Worm (Caenorhabditis elegans): ENCODE data around the gene col-144.

The col-144 gene

ce11 chrV:9194055-9194454, 33.6 kb upstream of the col-144 start (continued):
- no peak for TF ChIP-seq lin-15B (tag; optimal IDR thresholded peaks at IDR 0.05)
- peak; percentile 74 for TF ChIP-seq lin-14 (GFP tag; optimal IDR thresholded peaks at IDR 0.05)
- peak; percentile 27 for TF ChIP-seq egl-13 (tag; optimal IDR thresholded peaks at IDR 0.05)
- no peak for TF ChIP-seq nhr-85 (tag)
- TF ChIP-seq grh-1 (GFP tag; IDR thresholded peaks at IDR 0.05), result no peak
- peak; percentile 22 for TF ChIP-seq nhr-47 (tag; optimal IDR thresholded peaks at IDR 0.05)
- TF ChIP-seq fkh-8 (tag; optimal IDR thresholded peaks at IDR 0.05), result peak; percentile 1
- no peak for TF ChIP-seq unc-86 (tag; optimal IDR thresholded peaks at IDR 0.05)
- no peak for TF ChIP-seq nhr-11 (tag; optimal IDR thresholded peaks at IDR 0.05)
- no peak for TF ChIP-seq pqm-1 (tag; optimal IDR thresholded peaks at IDR 0.05)

DNA sequence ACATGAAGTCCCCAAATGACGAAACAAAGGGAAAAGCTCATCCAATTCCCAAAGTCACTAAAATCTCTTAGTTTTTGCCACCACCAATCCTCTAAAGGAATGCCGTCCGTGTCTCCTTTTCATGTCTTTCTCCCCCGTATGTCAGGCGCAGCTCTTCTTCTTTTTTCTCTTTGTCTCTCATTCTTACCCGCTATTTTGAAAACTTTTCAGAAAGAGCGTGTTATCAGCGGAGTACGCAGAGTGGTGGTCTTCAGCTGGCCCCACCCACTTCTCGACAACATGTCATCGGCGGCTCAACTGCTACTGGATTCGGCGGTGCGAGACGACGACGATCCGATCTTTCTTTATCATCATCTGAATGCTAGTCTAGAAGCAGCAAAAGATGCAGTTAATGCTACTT, 31.0 kb upstream of the col-144 start, which contains the start of gene sphr-1:
sphr-1 (plus strand) TSS at position 205 of the 400 bp plus-strand sequence.
- TF ChIP-seq nhr-71 (tag; optimal IDR thresholded peaks at IDR 0.05) (peak; percentile 15), vab-15 (tag; optimal IDR thresholded peaks at IDR 0.05) (no peak), ces-1 (GFP tag; optimal IDR thresholded peaks at IDR 0.05) (no peak), mab-9 (GFP tag; IDR thresholded peaks at IDR 0.05) (no peak), fos-1 (tag; optimal IDR thresholded peaks at IDR 0.05) (no peak), nhr-77 (tag; optimal IDR thresholded peaks at IDR 0.05) (no peak), lin-14 (GFP tag; optimal IDR thresholded peaks at IDR 0.05) (peak; percentile 61), xbp-1 (tag; optimal IDR thresholded peaks at IDR 0.05) (no peak), rnt-1 (tag; optimal IDR thresholded peaks at IDR 0.05) (no peak), swsn-7 (tag; optimal IDR thresholded peaks at IDR 0.05) (no peak), nhr-90 (tag; optimal IDR thresholded peaks at IDR 0.05; ENCODE audit: poor library complexity) (no peak), hlh-17 (GFP tag; optimal IDR thresholded peaks at IDR 0.05; ENCODE audit: borderline replicate concordance) (no peak), efl-1 (optimal IDR thresholded peaks at IDR 0.05) (peak; percentile 1 to 55), efl-1 (GFP tag; optimal IDR thresholded peaks at IDR 0.05 in 1 of 2) (no peak)

DNA sequence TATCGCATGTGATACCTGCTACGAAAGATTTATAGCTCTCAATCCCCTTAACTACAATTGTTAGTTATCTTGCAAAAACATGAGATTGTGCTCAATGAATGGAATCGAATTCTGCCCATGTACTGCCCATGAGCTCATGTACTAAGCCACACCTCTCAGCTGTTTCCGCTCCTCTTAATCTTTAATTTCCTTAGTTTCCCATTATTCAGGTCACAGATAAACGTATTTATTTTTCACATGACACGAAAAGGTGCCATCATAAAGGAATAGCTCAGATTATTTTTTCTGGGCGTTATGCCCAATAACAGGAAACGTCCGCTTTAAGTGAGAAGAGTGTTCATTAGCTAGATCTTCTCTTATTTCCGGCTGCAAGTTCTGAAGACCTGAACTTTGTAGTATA, 25.6 kb upstream of the col-144 start:
- TF ChIP-seq lin-35 (GFP tag; optimal IDR thresholded peaks at IDR 0.05), result no peak
- peak; percentile 68 for TF ChIP-seq fkh-8 (tag; optimal IDR thresholded peaks at IDR 0.05)
- TF ChIP-seq jun-1 (tag; optimal IDR thresholded peaks at IDR 0.05), result no peak
- no peak for TF ChIP-seq nhr-84 (tag; optimal IDR thresholded peaks at IDR 0.05)
- TF ChIP-seq hlh-17 (GFP tag; optimal IDR thresholded peaks at IDR 0.05; ENCODE audit: borderline replicate concordance), result no peak
- no peak for TF ChIP-seq nhr-85 (tag)
- peak; percentile 14 for TF ChIP-seq fkh-10 (GFP tag; optimal IDR thresholded peaks at IDR 0.05)
- no peak for TF ChIP-seq C34B4.2 (tag; optimal IDR thresholded peaks at IDR 0.05)
- no peak for TF ChIP-seq nhr-20 (tag; optimal IDR thresholded peaks at IDR 0.05)
- TF ChIP-seq lin-13 (GFP tag; optimal IDR thresholded peaks at IDR 0.05), result no peak
- TF ChIP-seq F16B12.6 (tag; optimal IDR thresholded peaks at IDR 0.05), result no peak
- TF ChIP-seq nhr-12 (tag; optimal IDR thresholded peaks at IDR 0.05), result no peak
- TF ChIP-seq nhr-90 (tag; optimal IDR thresholded peaks at IDR 0.05; ENCODE audit: poor library complexity), result no peak
- no peak for TF ChIP-seq zag-1 (tag; optimal IDR thresholded peaks at IDR 0.05)
- TF ChIP-seq mep-1 (tag; optimal IDR thresholded peaks at IDR 0.05), result no peak
- no peak for TF ChIP-seq unc-98 (GFP tag; IDR thresholded peaks at IDR 0.05)
- TF ChIP-seq nhr-28 (tag; optimal IDR thresholded peaks at IDR 0.05), result no peak
- TF ChIP-seq rnt-1 (tag; optimal IDR thresholded peaks at IDR 0.05), result no peak
- no peak for TF ChIP-seq skn-1 (tag; optimal IDR thresholded peaks at IDR 0.05)
- no peak for TF ChIP-seq tlp-1 (tag; optimal IDR thresholded peaks at IDR 0.05)
- no peak for TF ChIP-seq fos-1 (tag; optimal IDR thresholded peaks at IDR 0.05)
- no peak for TF ChIP-seq aly-2 (tag; optimal IDR thresholded peaks at IDR 0.05)
- TF ChIP-seq sup-37 (GFP tag; optimal IDR thresholded peaks at IDR 0.05), result no peak
- TF ChIP-seq ceh-90 (tag; optimal IDR thresholded peaks at IDR 0.05), result no peak
- no peak for TF ChIP-seq lir-3 (tag; optimal IDR thresholded peaks at IDR 0.05; ENCODE audit: poor library complexity)
- no peak for TF ChIP-seq ama-1 (optimal IDR thresholded peaks at IDR 0.05)
- no peak for TF ChIP-seq ets-5 (GFP tag; IDR thresholded peaks at IDR 0.05)
- TF ChIP-seq lin-39 (tag; optimal IDR thresholded peaks at IDR 0.05), result no peak
- TF ChIP-seq ztf-11 (tag; optimal IDR thresholded peaks at IDR 0.05), result no peak
- no peak for TF ChIP-seq lsy-2 (tag; optimal IDR thresholded peaks at IDR 0.05)
- TF ChIP-seq elt-2 (tag; optimal IDR thresholded peaks at IDR 0.05), result no peak
- TF ChIP-seq egl-27 (tag; optimal IDR thresholded peaks at IDR 0.05), result no peak
- TF ChIP-seq pag-3 (tag; optimal IDR thresholded peaks at IDR 0.05; ENCODE audit: borderline replicate concordance, insufficient read depth), result no peak
- TF ChIP-seq vab-15 (tag; optimal IDR thresholded peaks at IDR 0.05), result no peak
- TF ChIP-seq unc-62 (GFP tag; optimal IDR thresholded peaks at IDR 0.05), result no peak

Data from whole organism, L1 larva.